Worm (Caenorhabditis elegans): ENCODE results near the gene fkh-8.

- no peak for TF ChIP-seq W03F9.2 (tag; optimal IDR thresholded peaks at IDR 0.05)
- TF ChIP-seq dao-5 (tag; optimal IDR thresholded peaks at IDR 0.05): no peak
Observed at ce11 chrII:6180552-6180951, 10.6 kb downstream of the fkh-8 start.
